Fruit fly (Drosophila melanogaster) whole organism, embryonic: ENCODE data around the gene CG15741.
A peak's percentile ranks its signal among the peaks of the same experiment; 100 is the strongest.

Experiments
- ATbp ChIP-seq: fragments of 200-800 bp; sonication (Bioruptor generic); optimal IDR thresholded peaks from 2 replicates; lab custom pipeline; 2017; ENCODE audit warnings: missing biosample characterization, mild to moderate bottlenecking, missing genetic modification characterization, missing genetic modification reagents
- Antp ChIP-seq: fragments of 200-800 bp; sonication (Bioruptor generic); optimal IDR thresholded peaks from 3 replicates; lab custom pipeline; 2016; ENCODE audit warnings: missing biosample characterization, missing genetic modification characterization
- CG10431 ChIP-seq: fragments of 200-800 bp; sonication (Bioruptor generic); optimal IDR thresholded peaks from 3 replicates; lab custom pipeline; 2018; ENCODE audit warnings: missing biosample characterization, mild to moderate bottlenecking, missing genetic modification characterization
- CG11247 ChIP-seq: fragments of 200-800 bp; sonication (Bioruptor generic); IDR thresholded peaks from 2 replicates; pipeline ENCODE4 v1.3.6; 2022; ENCODE audit warnings: missing biosample characterization, missing genetic modification characterization
- CG11695 ChIP-seq: fragments of 200-800 bp; sonication (Bioruptor generic); IDR thresholded peaks from 3 replicates; pipeline ENCODE4 v1.3.6; 2022; ENCODE audit warnings: missing biosample characterization, missing genetic modification characterization
- CG17328 ChIP-seq: fragments of 200-800 bp; sonication (Bioruptor generic); IDR thresholded peaks from 2 replicates; pipeline ENCODE4 v1.3.6; 2022; ENCODE audit warnings: missing biosample characterization, missing genetic modification characterization
- CG17361 ChIP-seq: fragments of 200-800 bp; sonication (Bioruptor generic); IDR thresholded peaks from 3 replicates; pipeline ENCODE4 v1.3.6; 2022; ENCODE audit warnings: missing biosample characterization, missing genetic modification characterization
- CG31388 ChIP-seq: fragments of 200-800 bp; sonication (Bioruptor generic); optimal IDR thresholded peaks from 2 replicates; lab custom pipeline; 2016; ENCODE audit warnings: missing biosample characterization, missing genetic modification characterization
- CG32532 ChIP-seq: fragments of 200-800 bp; sonication (Bioruptor generic); IDR thresholded peaks from 2 replicates; pipeline ENCODE4 v1.3.6; 2022; ENCODE audit warnings: missing biosample characterization, missing genetic modification characterization
- CG3281 ChIP-seq: fragments of 200-800 bp; sonication (Bioruptor generic); optimal IDR thresholded peaks from 3 replicates; lab custom pipeline; 2017; ENCODE audit warnings: missing biosample characterization, mild to moderate bottlenecking, missing genetic modification characterization
- CG33557 ChIP-seq: fragments of 200-800 bp; sonication (Bioruptor generic); optimal IDR thresholded peaks from 2 replicates; lab custom pipeline; 2019; ENCODE audit warnings: missing biosample characterization, mild to moderate bottlenecking, missing genetic modification characterization, moderate library complexity
- CG34422 ChIP-seq: fragments of 200-800 bp; sonication (Bioruptor generic); IDR thresholded peaks from 3 replicates; pipeline ENCODE4 v1.3.6; 2022; ENCODE audit warnings: missing biosample characterization, missing genetic modification characterization
- CG3847 ChIP-seq: fragments of 200-800 bp; sonication (Bioruptor generic); IDR thresholded peaks from 2 replicates; pipeline ENCODE4 v1.3.6; 2022; ENCODE audit warnings: missing biosample characterization, missing genetic modification characterization
- CG5953 ChIP-seq: fragments of 200-800 bp; sonication (Bioruptor generic); IDR thresholded peaks from 2 replicates; pipeline ENCODE4 v1.3.6; 2022; ENCODE audit warnings: missing biosample characterization, missing genetic modification characterization
- CG6791 ChIP-seq: fragments of 200-800 bp; sonication (Bioruptor generic); IDR thresholded peaks from 3 replicates; pipeline ENCODE4 v1.3.6; 2022; ENCODE audit warnings: missing biosample characterization, missing genetic modification characterization; ENCODE audit not compliant: partially characterized antibody
- CG6854 ChIP-seq: fragments of 200-800 bp; sonication (Bioruptor generic); optimal IDR thresholded peaks from 3 replicates; lab custom pipeline; 2017; ENCODE audit warnings: missing biosample characterization, mild to moderate bottlenecking, missing genetic modification characterization
- CG7839 ChIP-seq: fragments of 200-800 bp; sonication (Bioruptor generic); optimal IDR thresholded peaks from 3 replicates; lab custom pipeline; 2018; ENCODE audit warnings: missing biosample characterization, mild to moderate bottlenecking, missing genetic modification characterization, moderate library complexity
- CG8765 ChIP-seq: fragments of 200-800 bp; sonication (Bioruptor generic); IDR thresholded peaks from 2 replicates; pipeline ENCODE4 v1.3.6; 2022; ENCODE audit warnings: missing biosample characterization, missing genetic modification characterization
- CG8944 ChIP-seq: fragments of 200-800 bp; sonication (Bioruptor generic); optimal IDR thresholded peaks from 3 replicates; lab custom pipeline; 2016; ENCODE audit warnings: missing biosample characterization, missing genetic modification characterization
- CG9876 ChIP-seq: fragments of 200-800 bp; sonication (Bioruptor generic); optimal IDR thresholded peaks from 2 replicates; lab custom pipeline; 2016; ENCODE audit warnings: missing biosample characterization, missing genetic modification characterization
- CrebB ChIP-seq: fragments of 200-800 bp; sonication (Bioruptor generic); optimal IDR thresholded peaks from 3 replicates; lab custom pipeline; 2018; ENCODE audit warnings: missing biosample characterization, mild to moderate bottlenecking, missing genetic modification characterization
- Dll ChIP-seq: fragments of 200-800 bp; sonication (Bioruptor generic); IDR thresholded peaks from 4 replicates; pipeline ENCODE4 v1.3.6; 2022; ENCODE audit warnings: missing biosample characterization, missing genetic modification characterization; ENCODE audit not compliant: partially characterized antibody
- Doc2 ChIP-seq: fragments of 200-800 bp; sonication (Bioruptor generic); IDR thresholded peaks from 2 replicates; pipeline ENCODE4 v1.3.6; 2022; ENCODE audit warnings: missing biosample characterization, missing genetic modification characterization
- Dref ChIP-seq: fragments of 200-800 bp; sonication (Bioruptor generic); IDR thresholded peaks from 2 replicates; pipeline ENCODE4 v1.3.6; 2022; ENCODE audit warnings: missing biosample characterization, missing genetic modification characterization
- Ets97D ChIP-seq: fragments of 200-800 bp; sonication (Bioruptor generic); optimal IDR thresholded peaks from 3 replicates; lab custom pipeline; 2016; ENCODE audit warnings: missing biosample characterization, missing genetic modification characterization
- HLH3B ChIP-seq: fragments of 200-800 bp; sonication (Bioruptor generic); IDR thresholded peaks from 2 replicates; pipeline ENCODE4 v1.3.6; 2022; ENCODE audit warnings: missing biosample characterization, missing genetic modification characterization
- Hr3 ChIP-seq: fragments of 200-800 bp; sonication (Bioruptor generic); optimal IDR thresholded peaks from 3 replicates; lab custom pipeline; 2016; ENCODE audit warnings: missing biosample characterization, missing genetic modification characterization
- Hr51 ChIP-seq, 2 experiments: fragments of 200-800 bp; sonication (Bioruptor generic); optimal IDR thresholded peaks; 2 replicates in 1 of 2; 3 replicates in 1 of 2; lab custom pipeline; 2016 to 2018; ENCODE audit warnings: missing biosample characterization in 2 of 2, missing genetic modification characterization in 2 of 2, mild to moderate bottlenecking in 1 of 2, moderate library complexity in 1 of 2
- Jarid2 ChIP-seq: fragments of 200-800 bp; sonication (Bioruptor generic); optimal IDR thresholded peaks from 3 replicates; lab custom pipeline; 2017; ENCODE audit warnings: mild to moderate bottlenecking, missing biosample characterization, missing genetic modification reagents, missing genetic modification characterization
- Lhr ChIP-seq: fragments of 200-800 bp; sonication (Bioruptor generic); optimal IDR thresholded peaks from 3 replicates; lab custom pipeline; 2017; ENCODE audit warnings: mild to moderate bottlenecking, missing biosample characterization, missing genetic modification reagents, missing genetic modification characterization
- NfI ChIP-seq: fragments of 200-800 bp; sonication (Bioruptor generic); optimal IDR thresholded peaks from 3 replicates; lab custom pipeline; 2018; ENCODE audit warnings: missing biosample characterization, mild to moderate bottlenecking, missing genetic modification characterization, moderate library complexity
- Side ChIP-seq: fragments of 200-800 bp; sonication (Bioruptor generic); optimal IDR thresholded peaks from 2 replicates; lab custom pipeline; 2016; ENCODE audit warnings: missing biosample characterization, missing genetic modification characterization
- Six4 ChIP-seq: fragments of 200-800 bp; sonication (Bioruptor generic); optimal IDR thresholded peaks from 2 replicates; lab custom pipeline; 2016; ENCODE audit warnings: missing biosample characterization, missing genetic modification characterization
- Spps ChIP-seq: fragments of 200-800 bp; sonication (Bioruptor generic); optimal IDR thresholded peaks from 2 replicates; lab custom pipeline; 2018; ENCODE audit warnings: missing biosample characterization, mild to moderate bottlenecking, missing genetic modification characterization
- Sry-δ ChIP-seq: fragments of 200-800 bp; sonication (Bioruptor generic); optimal IDR thresholded peaks from 2 replicates; lab custom pipeline; 2016; ENCODE audit warnings: missing biosample characterization, missing genetic modification characterization
- ac ChIP-seq: fragments of 200-800 bp; sonication (Bioruptor generic); optimal IDR thresholded peaks from 3 replicates; lab custom pipeline; 2017; ENCODE audit warnings: missing biosample characterization, mild to moderate bottlenecking, missing genetic modification characterization
- bsh ChIP-seq, 2 experiments: fragments of 200-800 bp; sonication (Bioruptor generic); optimal IDR thresholded peaks; 2 replicates each; lab custom pipeline; 2017 to 2018; ENCODE audit warnings: mild to moderate bottlenecking in 2 of 2, missing biosample characterization in 2 of 2, missing genetic modification characterization in 2 of 2, moderate library complexity in 1 of 2
- ftz-f1 ChIP-seq: fragments of 200-800 bp; sonication (Bioruptor generic); optimal IDR thresholded peaks from 2 replicates; lab custom pipeline; 2016; ENCODE audit warnings: missing biosample characterization, missing genetic modification characterization
- fu2 ChIP-seq: fragments of 200-800 bp; sonication (Bioruptor generic); optimal IDR thresholded peaks from 2 replicates; lab custom pipeline; 2016; ENCODE audit warnings: missing biosample characterization, missing genetic modification characterization
- lilli ChIP-seq: fragments of 200-800 bp; sonication (Bioruptor generic); optimal IDR thresholded peaks from 3 replicates; lab custom pipeline; 2016; ENCODE audit warnings: missing biosample characterization, missing genetic modification characterization
- mld ChIP-seq: fragments of 200-800 bp; sonication (Bioruptor generic); IDR thresholded peaks from 3 replicates; pipeline ENCODE4 v1.3.6; 2022; ENCODE audit warnings: missing biosample characterization, missing genetic modification characterization; ENCODE audit not compliant: partially characterized antibody
- org-1 ChIP-seq: fragments of 200-800 bp; sonication (Bioruptor generic); optimal IDR thresholded peaks from 2 replicates; lab custom pipeline; 2017; ENCODE audit warnings: missing biosample characterization, missing genetic modification characterization
- prd ChIP-seq, 3 experiments: fragments of >200 bp in 2 of 3; fragments of 200-800 bp in 1 of 3; sonication (Bioruptor generic) in 1 of 3; optimal IDR thresholded peaks in 2 of 3; IDR thresholded peaks in 1 of 3; 2 replicates in 2 of 3; 3 replicates in 1 of 3; pipeline versions ENCODE4 v1.3.6 to Lab custom; 2017 to 2022; ENCODE audit warnings: missing biosample characterization in 1 of 3, missing genetic modification characterization in 1 of 3
- salm ChIP-seq: fragments of 200-800 bp; sonication (Bioruptor generic); optimal IDR thresholded peaks from 2 replicates; lab custom pipeline; 2018; ENCODE audit warnings: missing biosample characterization, mild to moderate bottlenecking, missing genetic modification characterization
- tll ChIP-seq, 2 experiments: fragments of 200-800 bp in 1 of 2; fragments of >200 bp in 1 of 2; sonication (Bioruptor generic) in 1 of 2; optimal IDR thresholded peaks; 2 replicates each; lab custom pipeline; 2017 to 2019; ENCODE audit warnings: missing biosample characterization in 2 of 2, missing genetic modification characterization in 2 of 2, mild to moderate bottlenecking in 1 of 2, moderate library complexity in 1 of 2
- trem ChIP-seq: fragments of 200-800 bp; optimal IDR thresholded peaks from 3 replicates; lab custom pipeline; 2019; ENCODE audit warnings: missing biosample characterization, mild to moderate bottlenecking, missing genetic modification characterization, moderate library complexity
- tx ChIP-seq: fragments of 200-800 bp; sonication (Bioruptor generic); optimal IDR thresholded peaks from 2 replicates; lab custom pipeline; 2016; ENCODE audit warnings: missing biosample characterization, missing genetic modification characterization

CG15741 gene

DNA sequence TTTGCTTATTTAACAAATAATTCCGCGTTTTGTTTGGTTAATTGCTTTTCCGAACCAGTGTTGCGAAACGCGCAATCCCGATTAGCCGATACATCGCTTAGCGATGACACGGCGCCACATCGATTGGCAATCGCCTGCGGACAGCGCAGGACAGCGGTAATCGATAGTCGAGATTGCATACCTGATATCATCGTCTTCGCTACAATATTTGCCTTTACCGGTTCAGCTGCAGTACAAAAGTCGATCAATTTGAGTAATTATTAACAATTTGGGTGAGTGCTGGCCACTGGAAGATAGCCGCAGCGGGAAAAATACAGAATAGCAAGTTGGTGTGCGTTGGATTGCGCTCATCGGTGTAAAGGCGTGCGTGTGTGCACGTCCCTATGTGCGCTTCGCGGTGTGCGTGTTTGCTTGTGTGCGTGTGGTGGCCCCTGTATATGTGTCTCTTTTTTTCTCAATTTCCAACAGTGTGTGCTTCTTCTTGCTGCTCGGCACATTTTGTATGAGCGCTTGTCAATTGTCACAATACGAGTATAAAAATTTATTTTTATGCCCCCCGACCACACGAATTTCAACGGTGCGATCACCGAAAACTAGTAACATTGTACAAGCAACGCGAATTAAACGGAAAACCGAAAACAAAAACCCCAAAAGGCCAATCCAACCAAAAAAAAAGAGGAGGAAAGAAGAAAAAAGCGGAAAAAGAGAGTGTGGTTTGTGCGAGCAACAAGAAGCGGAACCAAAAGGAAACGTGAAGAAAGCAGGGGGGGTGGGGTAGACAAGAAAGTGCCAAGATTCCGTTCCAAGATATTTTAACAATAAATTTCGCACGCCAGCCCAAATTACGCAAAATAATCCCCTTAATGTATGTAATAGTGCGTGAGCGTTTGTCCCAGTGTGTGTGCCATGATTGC, 45.2 kb downstream of the CG15741 start, which contains the start of gene CkIIbeta (continued):
- TF ChIP-seq CG9876, result peak; percentile 29
- no peak for TF ChIP-seq salm
- TF ChIP-seq CG7839 (tag; lab: Kevin White, UChicago), result peak; percentile 16
- TF ChIP-seq CG34422, result peak; percentile 61; the same call in 1 of the 3 replicates
- no peak for TF ChIP-seq CG10431 (GFP tag; lab: Kevin White, UChicago)
- TF ChIP-seq mld (GFP tag; lab: Robert Waterston, UW), result peak; percentile 92
- no peak for TF ChIP-seq CG6854 (GFP tag; lab: Kevin White, UChicago)
- peak; percentile 33 for TF ChIP-seq CG8944 (GFP tag; lab: Kevin White, UChicago)
- peak in 1 of 2 experiments; percentile 15 for TF ChIP-seq Hr51 (GFP tag; optimal IDR thresholded peaks at IDR 0.05; lab: Kevin White, UChicago)
- TF ChIP-seq Doc2 (GFP tag; lab: Robert Waterston, UW), result no peak
- TF ChIP-seq Side, result peak; percentile 39
- no peak for TF ChIP-seq prd (optimal IDR thresholded peaks at IDR 0.05; lab: Kevin White, UChicago)
- TF ChIP-seq prd (GFP tag; IDR thresholded peaks at IDR 0.05; lab: Robert Waterston, UW), result peak; percentile 38; the same call in 1 of the 3 replicates
- peak; percentile 36; the same call in 1 of the 2 replicates for TF ChIP-seq CG32532 (GFP tag; lab: Robert Waterston, UW)
- no peak for TF ChIP-seq CrebB (tag; lab: Kevin White, UChicago)
- peak; percentile 16 for TF ChIP-seq CG3281 (GFP tag; lab: Kevin White, UChicago)
- TF ChIP-seq CG6791 (GFP tag; lab: Robert Waterston, UW), result peak; percentile 97
- TF ChIP-seq Antp, result peak; percentile 62
- TF ChIP-seq Hr3, result peak; percentile 0
- 0 out of 2 replicates have a peak, but pooled peaks have one; percentile 30 for TF ChIP-seq HLH3B (GFP tag; lab: Robert Waterston, UW)
- no peak for TF ChIP-seq CG33557
- TF ChIP-seq Spps (tag; lab: Kevin White, UChicago), result peak; percentile 18
- peak; percentile 78 for TF ChIP-seq CG3847 (GFP tag; lab: Robert Waterston, UW)
- peak; percentile 31 for TF ChIP-seq tx

- TF ChIP-seq CG5953 (GFP tag; lab: Robert Waterston, UW), result peak; percentile 65
- peak; percentile 70 for TF ChIP-seq CG17361 (GFP tag; lab: Robert Waterston, UW)
- peak; percentile 67 for TF ChIP-seq ATbp (GFP tag; lab: Kevin White, UChicago)
- TF ChIP-seq CG11247, result peak; percentile 57
- peak; percentile 64 for TF ChIP-seq org-1 (GFP tag; lab: Kevin White, UChicago)
- TF ChIP-seq Dref (GFP tag; lab: Robert Waterston, UW), result no peak
- peak; percentile 28 for TF ChIP-seq Sry-δ (GFP tag; lab: Kevin White, UChicago)
- TF ChIP-seq NfI (GFP tag; lab: Kevin White, UChicago), result peak; percentile 56
- peak; percentile 23 for TF ChIP-seq CG31388 (GFP tag; lab: Kevin White, UChicago)
- TF ChIP-seq bsh (GFP tag; optimal IDR thresholded peaks at IDR 0.05; lab: Kevin White, UChicago), result peak; percentile 72
- TF ChIP-seq Dll, result no peak
- peak; percentile 37 for TF ChIP-seq fu2
- TF ChIP-seq CG8765 (GFP tag; lab: Robert Waterston, UW), result 0 out of 2 replicates have a peak, but pooled peaks have one; percentile 23
- no peak for TF ChIP-seq ac (GFP tag; lab: Kevin White, UChicago)
- TF ChIP-seq trem (tag; lab: Kevin White, UChicago), result peak; percentile 17
- peak; percentile 10 for TF ChIP-seq Six4 (GFP tag; lab: Kevin White, UChicago)
- TF ChIP-seq Ets97D, result peak; percentile 32
- peak; percentile 79 for TF ChIP-seq CG11695 (GFP tag; lab: Robert Waterston, UW)
- peak; percentile 66 for TF ChIP-seq lilli (GFP tag; lab: Kevin White, UChicago)
- no peak for TF ChIP-seq tll (GFP tag; optimal IDR thresholded peaks at IDR 0.05; lab: Kevin White, UChicago)
- no peak for TF ChIP-seq ftz-f1 (GFP tag; lab: Kevin White, UChicago)
- TF ChIP-seq Jarid2 (GFP tag; lab: Kevin White, UChicago), result peak; percentile 37
- peak; percentile 76 for TF ChIP-seq CG17328
- no peak for TF ChIP-seq Lhr (GFP tag; lab: Kevin White, UChicago)
Measured at dm6 chrX:11788187-11788870, 49.5 kb downstream of the CG15741 start.
